Fruit fly (Drosophila melanogaster): ENCODE measurements around the gene CG6310.

The CG6310 gene

DNA sequence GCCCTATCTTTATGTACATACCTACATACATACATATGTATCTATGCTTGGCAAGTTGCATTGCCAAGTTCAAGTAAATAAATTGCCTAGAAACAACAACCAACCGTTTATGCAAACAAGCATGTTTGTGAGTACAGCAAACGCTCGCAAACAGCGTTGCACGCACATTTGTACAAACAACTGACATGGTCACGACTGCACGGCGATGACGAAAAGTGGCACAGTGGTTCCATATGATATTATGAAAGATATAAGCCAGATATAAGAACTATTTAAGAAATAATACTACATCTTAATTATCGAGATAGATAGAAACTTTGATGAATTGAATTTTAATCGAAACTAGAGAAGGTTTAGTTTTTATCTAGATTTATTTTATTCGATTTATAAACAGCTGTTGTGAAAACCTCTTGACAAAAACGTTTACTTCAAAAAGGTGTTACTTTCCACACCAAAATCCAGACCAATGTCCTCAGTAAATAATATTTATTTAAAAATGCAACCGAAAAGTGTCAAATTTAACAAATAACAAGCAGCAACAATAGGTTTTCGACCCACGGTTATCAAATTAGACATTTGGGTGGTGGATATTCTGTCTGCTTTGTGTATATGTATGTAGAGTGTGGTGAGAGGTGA lies 20.3 kb upstream of the CG6310 start (continued):
- TF ChIP-seq sima (GFP tag; optimal IDR thresholded peaks at IDR 0.05) (no peak), Bgb (GFP tag; IDR thresholded peaks at IDR 0.05; ENCODE audit: partially characterized antibody) (no peak), CG8388 (GFP tag; optimal IDR thresholded peaks at IDR 0.05) (peak; percentile 90), ro (GFP tag; IDR thresholded peaks at IDR 0.05) (peak; percentile 71; the same call in 1 of the 2 replicates), p53 (GFP tag; optimal IDR thresholded peaks at IDR 0.05) (peak; percentile 39), CG16779 (GFP tag; IDR thresholded peaks at IDR 0.05) (no peak), ftz-f1 (GFP tag; optimal IDR thresholded peaks at IDR 0.05) (no peak), aop (GFP tag; IDR thresholded peaks at IDR 0.05) (peak; percentile 22; the same call in 1 of the 2 replicates), CG10147 (GFP tag; optimal IDR thresholded peaks at IDR 0.05) (peak; percentile 88), Dek (tag; optimal IDR thresholded peaks at IDR 0.05) (peak; percentile 76), lola (GFP tag; optimal IDR thresholded peaks at IDR 0.05) (peak in 1 of 3 experiments; percentile 96), CG6813 (GFP tag; optimal IDR thresholded peaks at IDR 0.05) (peak; percentile 85), CG17359 (tag; optimal IDR thresholded peaks at IDR 0.05) (peak; percentile 75), fd102C (GFP tag; optimal IDR thresholded peaks at IDR 0.05) (peak; percentile 93), CG4360 (GFP tag; IDR thresholded peaks at IDR 0.05) (peak; percentile 86), CG34422 (GFP tag; IDR thresholded peaks at IDR 0.05) (peak; percentile 74), ab (GFP tag; optimal IDR thresholded peaks at IDR 0.05) (peak; percentile 51), ttk (GFP tag; IDR thresholded peaks at IDR 0.05) (peak; percentile 57), croc (GFP tag; conservative IDR thresholded peaks at IDR 0.05) (peak; percentile 68), row (GFP tag; IDR thresholded peaks at IDR 0.05) (peak; percentile 90), wek (GFP tag; optimal IDR thresholded peaks at IDR 0.05) (peak; percentile 78), dati (GFP tag; IDR thresholded peaks at IDR 0.05) (peak; percentile 51; the same call in 1 of the 2 replicates), ci (GFP tag; IDR thresholded peaks at IDR 0.05) (peak; percentile 88), tap (tag; optimal IDR thresholded peaks at IDR 0.05) (peak; percentile 87), vvl (GFP tag; IDR thresholded peaks at IDR 0.05) (peak; percentile 79), CG6254 (GFP tag; optimal IDR thresholded peaks at IDR 0.05) (peak; percentile 85), trh (GFP tag; optimal IDR thresholded peaks at IDR 0.05) (peak; percentile 76), CG12104 (GFP tag; optimal IDR thresholded peaks at IDR 0.05) (peak; percentile 87), Bdp1 (GFP tag; optimal IDR thresholded peaks at IDR 0.05) (peak; percentile 79), pb (GFP tag; optimal IDR thresholded peaks at IDR 0.05) (peak; percentile 34), emc (GFP tag; optimal IDR thresholded peaks at IDR 0.05) (peak; percentile 46), gem (tag; optimal IDR thresholded peaks at IDR 0.05) (peak; percentile 96), btn (GFP tag; optimal IDR thresholded peaks at IDR 0.05) (peak; percentile 70), CG9609 (GFP tag; optimal IDR thresholded peaks at IDR 0.05) (peak; percentile 54), exex (tag; optimal IDR thresholded peaks at IDR 0.05) (no peak), CG14441 (GFP tag; IDR thresholded peaks at IDR 0.05) (peak; percentile 73; the same call in 1 of the 2 replicates), kay (GFP tag; optimal IDR thresholded peaks at IDR 0.05) (peak; percentile 90), CG2875 (GFP tag; optimal IDR thresholded peaks at IDR 0.05) (peak; percentile 90), pzg (GFP tag; optimal IDR thresholded peaks at IDR 0.05) (no peak), Vsx1 (GFP tag; optimal IDR thresholded peaks at IDR 0.05) (peak; percentile 83), danr (GFP tag; IDR thresholded peaks at IDR 0.05) (peak; percentile 58; the same call in 1 of the 2 replicates), Hr39 (optimal IDR thresholded peaks at IDR 0.05) (no peak), eve (GFP tag; optimal IDR thresholded peaks at IDR 0.05) (peak; percentile 1 to 98), vfl (GFP tag; optimal IDR thresholded peaks at IDR 0.05) (peak; percentile 29), Deaf1 (tag; optimal IDR thresholded peaks at IDR 0.05) (peak; percentile 77), HLH4C (GFP tag; IDR thresholded peaks at IDR 0.05; ENCODE audit: partially characterized antibody) (peak; percentile 43; the same call in 1 of the 3 replicates), CG11247 (GFP tag; IDR thresholded peaks at IDR 0.05) (peak; percentile 58; the same call in 1 of the 2 replicates), CG7357 (GFP tag; IDR thresholded peaks at IDR 0.05) (no peak; the same call in none of the 3 replicates), CG8290 (GFP tag; optimal IDR thresholded peaks at IDR 0.05) (peak; percentile 45), CG8290 (tag; optimal IDR thresholded peaks at IDR 0.05) (peak; percentile 52 to 73)
